Fruit fly (Drosophila melanogaster) S2 (cell line): ENCODE data around the gene eater.

Experiments
- CG8478 ChIP-seq: fragments of >200 bp; optimal IDR thresholded peaks from 2 replicates; lab custom pipeline; 2018
- CTCF ChIP-seq, 2 experiments: fragments of >200 bp; optimal IDR thresholded peaks; 2 replicates each; lab custom pipeline; 2018

- TF ChIP-seq CG8478 (lab: Kevin White, UChicago) (no peak), CTCF (optimal IDR thresholded peaks at IDR 0.05; lab: Kevin White, UChicago) (no peak)
Measured at dm6 chr3R:27070906-27071498, 28.5 kb downstream of the eater start.
